Worm (Caenorhabditis elegans): ENCODE measurements around the gene mon-2.

Gene mon-2

ce11 chrIV:12096479-12096878 lies at the start of gene mon-2:
Gene mon-2, plus strand, starts transcription at chrIV:12096779.
- TF ChIP-seq ceh-82 (tag; optimal IDR thresholded peaks at IDR 0.05), result no peak
- TF ChIP-seq ztf-1 (GFP tag; conservative IDR thresholded peaks at IDR 0.05), result no peak
- no peak for TF ChIP-seq dmd-4 (tag; optimal IDR thresholded peaks at IDR 0.05)
- TF ChIP-seq alr-1 (tag; optimal IDR thresholded peaks at IDR 0.05), result no peak
- no peak for TF ChIP-seq lin-11 (tag; optimal IDR thresholded peaks at IDR 0.05)
- no peak for TF ChIP-seq nhr-11 (tag; optimal IDR thresholded peaks at IDR 0.05)
- TF ChIP-seq blmp-1 (tag; optimal IDR thresholded peaks at IDR 0.05; ENCODE audit: insufficient read depth), result no peak
- no peak for TF ChIP-seq sem-4 (tag; optimal IDR thresholded peaks at IDR 0.05)
- TF ChIP-seq nhr-25 (tag; optimal IDR thresholded peaks at IDR 0.05), result no peak
- TF ChIP-seq ztf-4 (tag; optimal IDR thresholded peaks at IDR 0.05), result no peak
- TF ChIP-seq Y55F3AM.14 (GFP tag; optimal IDR thresholded peaks at IDR 0.05), result no peak
- no peak for TF ChIP-seq lin-39 (tag; optimal IDR thresholded peaks at IDR 0.05)
- no peak for TF ChIP-seq elt-1 (tag; optimal IDR thresholded peaks at IDR 0.05)
- TF ChIP-seq sma-9 (GFP tag; optimal IDR thresholded peaks at IDR 0.05), result no peak
- TF ChIP-seq sma-9 (tag; optimal IDR thresholded peaks at IDR 0.05), result no peak
- no peak for TF ChIP-seq egl-27 (tag; optimal IDR thresholded peaks at IDR 0.05)
- TF ChIP-seq ZK546.5 (tag; optimal IDR thresholded peaks at IDR 0.05), result no peak

- TF ChIP-seq nhr-129 (tag; optimal IDR thresholded peaks at IDR 0.05) (peak; percentile 2), mbf-1 (tag; optimal IDR thresholded peaks at IDR 0.05) (no peak), gmeb-1 (tag; optimal IDR thresholded peaks at IDR 0.05) (no peak), ztf-11 (tag; optimal IDR thresholded peaks at IDR 0.05) (no peak), unc-55 (GFP tag; optimal IDR thresholded peaks at IDR 0.05) (no peak), fos-1 (tag; optimal IDR thresholded peaks at IDR 0.05) (peak; percentile 1), nhr-25 (tag; optimal IDR thresholded peaks at IDR 0.05) (no peak)
Observed at ce11 chrIV:12047552-12048347, 48.8 kb upstream of the mon-2 start, which contains the start of gene T12G3.4. Gene T12G3.4, plus strand, starts transcription at chrIV:12048256.

- no peak for TF ChIP-seq F13H6.1 (tag; optimal IDR thresholded peaks at IDR 0.05)
- TF ChIP-seq dmd-4 (tag; optimal IDR thresholded peaks at IDR 0.05), result no peak
- no peak for TF ChIP-seq lin-13 (GFP tag; optimal IDR thresholded peaks at IDR 0.05)
- no peak for TF ChIP-seq alr-1 (tag; optimal IDR thresholded peaks at IDR 0.05)
- TF ChIP-seq R02D3.7 (tag; optimal IDR thresholded peaks at IDR 0.05), result no peak
- TF ChIP-seq ztf-11 (tag; optimal IDR thresholded peaks at IDR 0.05), result no peak
- TF ChIP-seq unc-39 (tag; optimal IDR thresholded peaks at IDR 0.05), result no peak
- TF ChIP-seq C34F6.9 (tag; optimal IDR thresholded peaks at IDR 0.05), result no peak
- no peak for TF ChIP-seq mdl-1 (tag; optimal IDR thresholded peaks at IDR 0.05)
- no peak for TF ChIP-seq nhr-25 (tag; optimal IDR thresholded peaks at IDR 0.05)
- TF ChIP-seq lsy-2 (tag; optimal IDR thresholded peaks at IDR 0.05), result peak in 1 of 2 experiments; percentile 61
- TF ChIP-seq gmeb-1 (tag; optimal IDR thresholded peaks at IDR 0.05), result peak; percentile 17
- no peak for TF ChIP-seq nhr-21 (tag; optimal IDR thresholded peaks at IDR 0.05)
- TF ChIP-seq blmp-1 (tag; optimal IDR thresholded peaks at IDR 0.05; ENCODE audit: insufficient read depth), result no peak
- peak; percentile 7 for TF ChIP-seq nhr-129 (tag; optimal IDR thresholded peaks at IDR 0.05)
- no peak for TF ChIP-seq ceh-16 (tag; optimal IDR thresholded peaks at IDR 0.05)
- TF ChIP-seq ama-1 (optimal IDR thresholded peaks at IDR 0.05), result no peak
- no peak for TF ChIP-seq egl-27 (tag; optimal IDR thresholded peaks at IDR 0.05)
- TF ChIP-seq mbf-1 (tag; optimal IDR thresholded peaks at IDR 0.05), result no peak
- TF ChIP-seq elt-1 (tag; optimal IDR thresholded peaks at IDR 0.05), result no peak
- no peak for TF ChIP-seq lin-11 (tag; optimal IDR thresholded peaks at IDR 0.05)
- no peak for TF ChIP-seq elt-3 (tag; optimal IDR thresholded peaks at IDR 0.05)
- no peak for TF ChIP-seq aly-2 (tag; optimal IDR thresholded peaks at IDR 0.05)
- TF ChIP-seq snpc-4 (tag; optimal IDR thresholded peaks at IDR 0.05), result no peak
Observed at ce11 chrIV:12051049-12051792, 45.4 kb upstream of the mon-2 start, which contains the start of the genes bre-5 and spt-5. Gene bre-5, minus strand, starts transcription at chrIV:12051215. Gene spt-5, plus strand, starts transcription at chrIV:12051491.

All from whole organism, L2 larva.